Worm (Caenorhabditis elegans) whole organism, dauer: ENCODE measurements around the gene daf-31.

ENCODE experiments used
- unc-62 ChIP-seq: sonication (generic microtip); optimal IDR thresholded peaks from 2 replicates; lab custom pipeline; 2017; ENCODE audit warnings: missing biosample characterization, missing genetic modification reagents, missing genetic modification characterization

Gene daf-31

DNA sequence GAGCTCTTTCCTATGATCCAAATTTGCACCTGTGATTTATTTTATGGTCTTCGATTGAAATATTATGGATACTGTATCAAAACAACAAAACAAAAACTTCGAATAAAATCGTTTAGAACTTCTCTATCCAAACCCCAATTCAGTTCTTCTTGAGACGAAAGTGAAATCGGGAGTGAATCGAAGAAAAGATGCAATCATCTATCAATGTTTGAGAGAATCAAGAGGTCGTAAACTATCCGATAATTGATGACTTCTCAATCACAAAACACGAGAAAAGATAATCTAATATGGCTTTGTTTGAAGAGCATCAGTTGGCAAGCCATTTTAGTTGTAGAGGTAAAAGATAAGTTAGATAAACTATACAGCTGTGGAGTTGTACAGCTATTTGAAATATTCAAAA is 27.7 kb downstream of the daf-31 start:
- TF ChIP-seq unc-62 (GFP tag; lab: Kevin White, UChicago): no peak

DNA sequence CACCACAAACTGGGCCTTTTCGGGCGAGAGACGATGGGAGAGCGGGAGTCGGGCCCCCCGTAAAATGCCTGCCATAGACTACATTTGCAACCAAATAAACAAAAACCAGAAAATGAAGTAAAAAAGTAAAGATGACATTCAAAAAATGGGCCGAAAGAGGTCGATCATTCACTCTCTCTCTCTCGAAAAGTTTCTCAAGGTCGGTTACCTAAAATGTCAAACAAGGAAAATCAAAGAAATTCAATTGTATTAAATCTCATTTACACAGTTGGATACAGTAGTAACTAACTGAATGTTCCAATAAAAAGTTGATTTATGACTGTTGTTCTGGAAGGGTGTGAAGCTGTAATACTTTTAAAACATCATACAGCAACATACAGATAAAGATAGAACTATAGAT is 28.7 kb downstream of the daf-31 start:
- TF ChIP-seq unc-62 (GFP tag; lab: Kevin White, UChicago): no peak

DNA sequence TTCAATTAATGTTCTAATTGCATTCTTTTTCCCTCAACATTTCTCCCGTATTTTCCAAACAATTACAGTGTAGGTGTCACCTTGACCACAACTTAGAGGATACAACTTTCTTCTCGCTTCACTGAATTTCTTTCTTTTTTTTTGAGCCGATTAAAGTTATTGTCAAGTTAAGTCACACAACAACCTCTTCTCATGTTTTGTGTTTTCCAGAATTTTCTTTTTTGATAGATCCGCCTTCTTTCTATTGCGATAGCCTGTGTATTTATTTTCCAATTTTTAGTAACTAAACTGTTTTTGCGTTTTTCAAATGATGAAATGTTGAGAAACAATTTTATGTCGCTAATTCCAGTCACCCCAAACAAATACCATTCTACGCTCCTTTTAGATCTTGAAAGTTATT is 35.6 kb downstream of the daf-31 start, which contains the start of gene F35H10.3:
Gene F35H10.3 (plus strand): TSS at position 301 of the 400 bp plus-strand sequence.
- TF ChIP-seq unc-62 (GFP tag; lab: Kevin White, UChicago): no peak

DNA sequence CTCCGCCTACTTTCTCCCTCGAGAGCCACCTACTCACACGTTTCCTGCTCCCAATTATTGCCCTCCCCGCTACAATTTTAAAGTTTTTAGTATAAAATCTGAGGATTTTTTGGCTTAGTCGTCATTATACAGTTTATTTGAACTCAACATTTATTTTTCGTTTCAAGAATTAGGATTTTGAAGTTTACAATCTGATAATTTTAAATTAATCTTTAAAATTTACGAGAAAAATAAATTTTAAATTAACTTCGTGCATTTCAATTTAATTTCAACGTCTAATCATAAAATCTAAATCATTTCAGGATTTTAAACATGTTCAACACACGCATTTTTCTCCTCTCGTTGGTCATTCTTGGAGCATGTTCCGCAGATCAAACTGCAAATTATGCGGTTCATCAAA is 38.8 kb downstream of the daf-31 start, which contains the start of gene F35H10.2:
Gene F35H10.2 (plus strand): TSS at position 301 of the 400 bp plus-strand sequence.
- TF ChIP-seq unc-62 (GFP tag; lab: Kevin White, UChicago): no peak

DNA sequence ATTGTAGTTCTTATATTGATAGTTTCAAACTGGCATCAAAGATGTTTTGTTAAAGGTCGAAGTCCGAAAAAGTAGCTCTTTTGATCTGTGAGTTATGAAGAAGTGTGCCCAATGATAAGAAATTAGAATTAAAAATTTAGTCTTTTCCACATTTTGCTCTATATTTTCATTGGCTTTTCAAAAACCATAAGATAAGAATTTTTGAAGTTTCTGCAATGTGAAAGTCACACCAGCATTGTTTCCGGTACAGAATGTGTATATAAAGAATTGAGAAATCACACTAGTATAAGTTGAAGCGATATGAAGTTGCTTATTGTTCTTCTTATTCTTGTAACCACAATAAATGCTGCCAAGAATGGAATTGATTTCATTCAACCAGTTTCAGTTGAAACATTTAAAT is 42.5 kb downstream of the daf-31 start, which contains the start of gene lys-10:
Gene lys-10 (plus strand): TSS at position 301 of the 400 bp plus-strand sequence.
- no peak for TF ChIP-seq unc-62 (GFP tag; lab: Kevin White, UChicago)

DNA sequence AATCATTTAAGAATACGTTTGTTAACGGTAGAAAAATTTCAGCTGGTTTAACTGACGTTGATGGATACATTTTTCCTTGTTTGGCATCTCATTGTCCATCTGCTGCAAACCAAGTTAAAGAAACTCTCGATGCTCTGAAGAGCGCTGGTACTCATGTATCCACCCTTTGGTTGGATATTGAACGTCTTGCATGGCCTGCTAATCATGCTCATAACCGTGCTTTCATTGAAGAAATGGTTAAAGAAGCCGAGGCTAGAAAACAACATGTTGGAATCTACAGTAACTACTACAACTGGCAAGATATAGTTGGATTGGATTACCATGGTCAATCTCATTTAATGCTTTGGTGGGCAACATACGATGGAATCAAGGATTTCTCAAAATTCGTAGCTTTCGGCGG is 43.0 kb downstream of the daf-31 start:
- TF ChIP-seq unc-62 (GFP tag; lab: Kevin White, UChicago): no peak

DNA sequence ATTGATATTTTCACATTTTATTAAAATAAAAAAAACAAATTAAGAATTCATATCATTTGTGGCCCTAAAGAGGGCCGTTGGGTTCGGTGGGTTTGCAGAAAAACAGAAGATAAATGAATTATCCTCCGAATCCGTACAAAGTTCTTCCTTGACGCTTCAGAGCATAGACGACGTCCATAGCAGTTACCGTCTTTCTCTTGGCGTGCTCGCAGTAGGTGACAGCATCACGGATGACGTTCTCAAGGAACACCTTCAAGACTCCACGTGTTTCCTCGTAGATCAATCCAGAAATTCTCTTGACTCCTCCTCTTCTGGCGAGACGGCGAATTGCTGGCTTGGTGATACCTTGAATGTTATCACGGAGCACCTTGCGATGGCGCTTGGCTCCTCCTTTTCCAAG is 43.5 kb downstream of the daf-31 start:
- TF ChIP-seq unc-62 (GFP tag; lab: Kevin White, UChicago): no peak

DNA sequence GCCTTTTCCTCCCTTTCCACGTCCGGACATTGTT is 43.7 kb downstream of the daf-31 start, which contains the start of gene his-31:
Gene his-31 (minus strand): TSS at position 30 of the 34 bp plus-strand sequence.
- TF ChIP-seq unc-62 (GFP tag; lab: Kevin White, UChicago): no peak

DNA sequence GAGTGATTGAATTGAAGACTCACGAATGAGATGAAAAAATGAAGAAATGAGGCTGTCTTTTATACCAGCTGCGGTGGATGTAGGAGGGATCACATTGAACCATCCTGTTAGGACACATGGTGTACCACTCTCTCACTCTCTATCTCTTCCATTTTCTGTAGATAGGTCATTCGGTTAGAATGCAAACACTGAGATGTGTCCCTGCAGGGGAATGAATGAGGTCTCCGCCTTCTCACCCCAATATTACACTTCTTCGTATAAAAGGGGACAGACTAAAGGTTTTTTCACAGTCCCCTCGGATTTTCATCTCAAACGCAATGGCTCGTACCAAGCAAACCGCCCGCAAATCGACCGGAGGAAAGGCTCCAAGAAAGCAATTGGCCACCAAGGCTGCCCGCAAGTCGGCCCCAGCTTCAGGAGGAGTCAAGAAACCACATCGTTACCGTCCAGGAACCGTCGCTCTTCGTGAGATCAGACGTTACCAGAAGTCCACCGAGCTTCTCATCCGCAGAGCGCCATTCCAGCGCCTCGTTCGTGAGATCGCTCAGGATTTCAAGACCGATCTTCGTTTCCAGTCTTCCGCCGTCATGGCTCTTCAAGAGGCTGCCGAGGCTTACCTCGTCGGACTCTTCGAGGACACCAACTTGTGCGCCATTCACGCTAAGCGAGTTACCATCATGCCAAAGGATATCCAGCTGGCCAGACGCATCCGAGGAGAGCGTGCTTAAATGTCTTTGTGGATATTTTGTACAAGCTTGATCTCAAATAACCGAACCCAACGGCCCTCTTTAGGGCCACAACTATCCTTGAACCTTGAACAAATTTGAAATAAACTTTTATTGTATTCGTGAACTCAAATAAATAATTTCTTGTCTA is 44.2 kb downstream of the daf-31 start, which contains the start of gene his-32:
Gene his-32 (plus strand): TSS at position 318 of the 876 bp plus-strand sequence.
- no peak for TF ChIP-seq unc-62 (GFP tag; lab: Kevin White, UChicago)

DNA sequence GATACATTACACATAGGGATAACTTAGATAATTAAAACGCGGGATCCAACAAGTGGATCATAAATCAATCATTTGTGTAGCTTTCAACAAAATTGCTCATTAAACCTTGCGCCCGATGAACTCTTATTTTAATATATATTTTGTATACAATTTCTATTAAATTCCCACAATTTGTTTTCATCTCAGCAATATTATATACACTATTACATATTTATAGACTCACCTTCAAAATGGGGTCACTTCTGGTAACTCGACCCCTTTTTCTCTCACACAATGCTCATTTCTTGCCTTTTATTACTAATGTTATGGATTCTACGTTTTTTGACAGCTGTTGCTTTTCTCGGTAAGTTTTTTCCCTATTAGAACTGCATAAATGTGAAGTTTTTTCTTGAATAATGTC is 49.6 kb downstream of the daf-31 start, which contains the start of gene lgc-6:
Gene lgc-6 (plus strand): TSS at position 301 of the 400 bp plus-strand sequence.
- no peak for TF ChIP-seq unc-62 (GFP tag; lab: Kevin White, UChicago)
